Fruit fly (Drosophila melanogaster): Measurements from ENCODE around the gene hth.

DNA sequence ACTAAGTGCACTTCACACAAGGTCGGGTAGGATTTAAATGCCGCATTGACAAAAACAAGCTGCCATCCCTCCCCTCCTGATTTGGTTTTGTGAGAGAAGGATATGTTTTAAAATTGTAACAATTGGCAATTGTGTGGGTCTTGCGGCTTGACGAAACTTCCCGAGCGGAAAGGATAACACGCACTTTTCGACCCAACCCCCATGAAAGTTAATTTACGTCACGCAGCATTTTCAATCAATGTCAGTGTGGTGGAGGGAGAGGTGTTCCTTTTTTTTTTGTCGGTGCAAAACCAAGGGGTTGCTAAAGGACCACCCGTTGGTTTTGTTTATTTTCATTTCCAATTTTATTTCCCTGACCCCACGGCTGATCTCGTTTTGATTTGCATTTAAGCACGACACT, 80.2 kb downstream of the hth start:
- TF ChIP-seq psq (optimal IDR thresholded peaks at IDR 0.05) (no peak), usp (GFP tag; optimal IDR thresholded peaks at IDR 0.05) (no peak), pan (optimal IDR thresholded peaks at IDR 0.05) (no peak), Dll (optimal IDR thresholded peaks at IDR 0.05) (no peak), CG8478 (optimal IDR thresholded peaks at IDR 0.05) (no peak), EcR (GFP tag; optimal IDR thresholded peaks at IDR 0.05) (no peak)
